Worm (Caenorhabditis elegans) whole organism, late embryonic: ENCODE data around the gene srt-43.
A peak's percentile ranks its signal among the peaks of the same experiment; 100 is the strongest.

Experiments used
- F13H6.1 ChIP-seq: sonication (generic microtip); optimal IDR thresholded peaks from 2 replicates; lab custom pipeline; 2016; ENCODE audit warnings: missing genetic modification characterization, missing compliant biosample characterization
- K09A11.1 ChIP-seq: sonication (generic microtip); optimal IDR thresholded peaks from 2 replicates; lab custom pipeline; 2017; ENCODE audit warnings: antibody characterized with exemption, mild to moderate bottlenecking, missing genetic modification characterization, missing compliant biosample characterization; ENCODE audit not compliant: insufficient read depth
- T23F11.4 ChIP-seq: fragments of 200-800 bp; sonication (Bioruptor generic); optimal IDR thresholded peaks from 2 replicates; lab custom pipeline; 2018; ENCODE audit warnings: mild to moderate bottlenecking, missing genetic modification characterization, missing compliant biosample characterization
- Y22D7AL.16 ChIP-seq: sonication (generic microtip); optimal IDR thresholded peaks from 2 replicates; lab custom pipeline; 2016; ENCODE audit warnings: missing genetic modification characterization, missing compliant biosample characterization
- ahr-1 ChIP-seq: sonication (generic microtip); optimal IDR thresholded peaks from 2 replicates; lab custom pipeline; 2016; ENCODE audit warnings: missing genetic modification characterization, missing compliant biosample characterization
- ama-1 ChIP-seq: fragments of 150-350 bp; optimal IDR thresholded peaks from 2 replicates; lab custom pipeline; 2014
- ceh-14 ChIP-seq: sonication (generic microtip); optimal IDR thresholded peaks from 2 replicates; lab custom pipeline; 2016; ENCODE audit warnings: missing genotype, missing genetic modification characterization, missing compliant biosample characterization
- ceh-19 ChIP-seq: fragments of 200-800 bp; sonication (Bioruptor generic); optimal IDR thresholded peaks from 2 replicates; lab custom pipeline; 2018; ENCODE audit warnings: mild to moderate bottlenecking, missing genetic modification characterization, missing compliant biosample characterization
- ceh-2 ChIP-seq: sonication (generic microtip); optimal IDR thresholded peaks from 2 replicates; lab custom pipeline; 2016; ENCODE audit warnings: missing genotype, missing genetic modification characterization, missing compliant biosample characterization
- ceh-22 ChIP-seq: sonication (generic microtip); optimal IDR thresholded peaks from 2 replicates; lab custom pipeline; 2017; ENCODE audit warnings: missing biosample characterization, missing genetic modification characterization
- ceh-24 ChIP-seq: sonication (generic microtip); optimal IDR thresholded peaks from 2 replicates; lab custom pipeline; 2016; ENCODE audit warnings: mild to moderate bottlenecking, missing genetic modification characterization, missing compliant biosample characterization
- ceh-30 ChIP-seq: fragments of 150-350 bp; optimal IDR thresholded peaks from 2 replicates; lab custom pipeline; 2014; ENCODE audit warnings: missing biosample characterization, missing genetic modification characterization
- ceh-31 ChIP-seq: sonication (generic microtip); optimal IDR thresholded peaks from 2 replicates; lab custom pipeline; 2016; ENCODE audit warnings: missing genetic modification characterization, missing compliant biosample characterization
- ceh-34 ChIP-seq: sonication (generic microtip); optimal IDR thresholded peaks from 2 replicates; lab custom pipeline; 2016; ENCODE audit warnings: mild to moderate bottlenecking, missing genetic modification characterization, missing compliant biosample characterization
- ceh-6 ChIP-seq: fragments of 200-800 bp; sonication (Bioruptor generic); optimal IDR thresholded peaks from 2 replicates; lab custom pipeline; 2018; ENCODE audit warnings: mild to moderate bottlenecking, missing genetic modification characterization, missing compliant biosample characterization
- che-1 ChIP-seq: sonication (generic microtip); optimal IDR thresholded peaks from 2 replicates; lab custom pipeline; 2016; ENCODE audit warnings: mild to moderate bottlenecking, missing genetic modification characterization, missing compliant biosample characterization
- dmd-4 ChIP-seq: sonication (generic microtip); optimal IDR thresholded peaks from 2 replicates; lab custom pipeline; 2016; ENCODE audit warnings: borderline replicate concordance, missing genetic modification characterization, missing compliant biosample characterization
- dve-1 ChIP-seq: sonication (generic microtip); optimal IDR thresholded peaks from 2 replicates; lab custom pipeline; 2017; ENCODE audit warnings: antibody characterized with exemption, mild to moderate bottlenecking, missing genetic modification characterization, missing compliant biosample characterization
- elt-2 ChIP-seq: sonication (generic microtip); optimal IDR thresholded peaks from 2 replicates; lab custom pipeline; 2016; ENCODE audit warnings: missing genetic modification reagents, missing genetic modification characterization, missing compliant biosample characterization
- elt-4 ChIP-seq: sonication (generic microtip); optimal IDR thresholded peaks from 2 replicates; lab custom pipeline; 2016; ENCODE audit warnings: missing genetic modification characterization, missing compliant biosample characterization
- ets-4 ChIP-seq: sonication (generic microtip); optimal IDR thresholded peaks from 2 replicates; lab custom pipeline; 2016; ENCODE audit warnings: missing genetic modification characterization, missing compliant biosample characterization
- eyg-1 ChIP-seq: sonication (generic microtip); optimal IDR thresholded peaks from 2 replicates; lab custom pipeline; 2016; ENCODE audit warnings: missing genotype, missing genetic modification characterization, missing compliant biosample characterization
- fkh-10 ChIP-seq: fragments of 150-350 bp; optimal IDR thresholded peaks from 2 replicates; lab custom pipeline; 2014; ENCODE audit warnings: missing biosample characterization, missing genetic modification reagents, missing genetic modification characterization
- fkh-6 ChIP-seq: sonication (generic microtip); optimal IDR thresholded peaks from 2 replicates; lab custom pipeline; 2016; ENCODE audit warnings: missing genetic modification characterization, missing compliant biosample characterization
- hlh-15 ChIP-seq: sonication (generic microtip); optimal IDR thresholded peaks from 2 replicates; lab custom pipeline; 2016; ENCODE audit warnings: missing genetic modification characterization, missing compliant biosample characterization
- hlh-30 ChIP-seq: sonication (generic microtip); optimal IDR thresholded peaks from 2 replicates; lab custom pipeline; 2017; ENCODE audit warnings: antibody characterized with exemption, missing genetic modification characterization, missing compliant biosample characterization; ENCODE audit not compliant: insufficient read depth
- madf-2 ChIP-seq: sonication (generic microtip); optimal IDR thresholded peaks from 2 replicates; lab custom pipeline; 2017; ENCODE audit warnings: missing genetic modification characterization, missing compliant biosample characterization
- mec-3 ChIP-seq: sonication (generic microtip); optimal IDR thresholded peaks from 2 replicates; lab custom pipeline; 2016; ENCODE audit warnings: borderline replicate concordance, missing genetic modification characterization, missing compliant biosample characterization
- nhr-11 ChIP-seq: fragments of 150-350 bp; optimal IDR thresholded peaks from 2 replicates; lab custom pipeline; 2014; ENCODE audit warnings: missing biosample characterization, missing genetic modification characterization
- odd-2 ChIP-seq: sonication (generic microtip); optimal IDR thresholded peaks from 2 replicates; lab custom pipeline; 2017; ENCODE audit warnings: antibody characterized with exemption, mild to moderate bottlenecking, missing genetic modification characterization, missing compliant biosample characterization
- pat-9 ChIP-seq: fragments of 200-800 bp; sonication (Bioruptor generic); optimal IDR thresholded peaks from 2 replicates; lab custom pipeline; 2018; ENCODE audit warnings: mild to moderate bottlenecking, missing genetic modification characterization, moderate library complexity, missing compliant biosample characterization
- pax-1 ChIP-seq: fragments of 150-350 bp; optimal IDR thresholded peaks from 2 replicates; lab custom pipeline; 2014; ENCODE audit warnings: missing biosample characterization, missing genetic modification characterization
- pha-2 ChIP-seq: sonication (generic microtip); optimal IDR thresholded peaks from 2 replicates; lab custom pipeline; 2017; ENCODE audit warnings: mild to moderate bottlenecking, missing genetic modification characterization, missing compliant biosample characterization
- pha-4 ChIP-seq: fragments of 150-350 bp; optimal IDR thresholded peaks from 2 replicates; lab custom pipeline; 2018; ENCODE audit warnings: missing biosample characterization, missing genetic modification reagents, missing genetic modification characterization
- pros-1 ChIP-seq: fragments of 150-350 bp; optimal IDR thresholded peaks from 2 replicates; lab custom pipeline; 2014; ENCODE audit warnings: missing biosample characterization, missing genetic modification reagents, missing genetic modification characterization
- ref-2 ChIP-seq: sonication (generic microtip); optimal IDR thresholded peaks from 2 replicates; lab custom pipeline; 2016; ENCODE audit warnings: missing genetic modification characterization, missing compliant biosample characterization
- rnt-1 ChIP-seq: sonication (generic microtip); optimal IDR thresholded peaks from 2 replicates; lab custom pipeline; 2016; ENCODE audit warnings: missing genetic modification characterization, missing compliant biosample characterization
- sdc-2 ChIP-seq: sonication (generic microtip); optimal IDR thresholded peaks from 2 replicates; lab custom pipeline; 2016; ENCODE audit warnings: missing genotype, missing genetic modification characterization, missing compliant biosample characterization
- sox-2 ChIP-seq: fragments of 200-800 bp; sonication (Bioruptor generic); IDR thresholded peaks from 2 replicates; pipeline ENCODE4 v1.3.6; 2022; ENCODE audit warnings: missing genetic modification reagents, missing genetic modification characterization, missing compliant biosample characterization
- sox-4 ChIP-seq: sonication (generic microtip); optimal IDR thresholded peaks from 2 replicates; lab custom pipeline; 2017; ENCODE audit warnings: mild to moderate bottlenecking, missing genetic modification characterization, inconsistent platforms, missing compliant biosample characterization
- tbx-7 ChIP-seq: sonication (generic microtip); optimal IDR thresholded peaks from 2 replicates; lab custom pipeline; 2016; ENCODE audit warnings: missing genotype, missing genetic modification characterization, missing compliant biosample characterization
- unc-3 ChIP-seq, 2 experiments: fragments of 200-800 bp in 1 of 2; sonication (Bioruptor generic) in 1 of 2; sonication (generic microtip) in 1 of 2; conservative IDR thresholded peaks in 1 of 2; optimal IDR thresholded peaks in 1 of 2; 2 replicates each; pipeline versions ENCODE4 v1.3.6 to Lab custom; 2016 to 2022; ENCODE audit warnings: missing compliant biosample characterization in 2 of 2, missing genetic modification characterization in 2 of 2, missing genetic modification reagents in 1 of 2
- zip-5 ChIP-seq: sonication (generic microtip); optimal IDR thresholded peaks from 2 replicates; lab custom pipeline; 2016; ENCODE audit warnings: missing genetic modification characterization, missing compliant biosample characterization
- ztf-16 ChIP-seq: sonication (generic microtip); optimal IDR thresholded peaks from 2 replicates; lab custom pipeline; 2017; ENCODE audit warnings: missing genetic modification characterization, missing compliant biosample characterization

The srt-43 gene

DNA sequence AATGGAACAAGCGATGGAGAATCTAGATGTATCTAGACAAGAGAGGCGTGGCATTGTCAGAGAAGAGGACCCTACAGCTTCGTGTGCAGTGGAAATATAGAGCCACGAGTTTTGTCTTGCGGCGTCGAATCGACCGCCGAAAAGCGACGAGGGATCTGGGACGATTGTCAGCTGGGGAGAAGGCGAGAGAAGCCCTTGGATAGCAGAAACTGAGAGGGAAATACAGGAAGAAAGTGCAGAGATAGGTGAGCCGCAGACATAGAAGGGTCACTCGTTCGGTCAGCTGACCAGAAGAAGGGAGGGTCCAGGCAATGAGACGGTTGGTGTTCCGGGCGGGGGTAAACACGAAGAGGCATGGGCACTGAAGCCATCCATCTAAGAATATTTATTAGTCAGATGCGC is 45.4 kb downstream of the srt-43 start (continued):
- TF ChIP-seq pha-4 (tag; lab: Kevin White, UChicago) (no peak), sox-2 (GFP tag; lab: Robert Waterston, UW) (no peak), ref-2 (tag; lab: Kevin White, UChicago) (peak; percentile 40), ceh-30 (no peak), ceh-24 (tag; lab: Kevin White, UChicago) (no peak), ceh-6 (GFP tag; lab: Kevin White, UChicago) (no peak), fkh-10 (no peak), Y22D7AL.16 (tag; lab: Kevin White, UChicago) (no peak), madf-2 (tag; lab: Kevin White, UChicago) (no peak), ztf-16 (tag; lab: Kevin White, UChicago) (no peak), F13H6.1 (tag; lab: Kevin White, UChicago) (peak; percentile 63), T23F11.4 (GFP tag; lab: Kevin White, UChicago) (no peak), sox-4 (tag; lab: Kevin White, UChicago) (peak; percentile 8), tbx-7 (no peak), ama-1 (lab: Kevin White, UChicago) (no peak), pat-9 (tag; lab: Kevin White, UChicago) (no peak), elt-4 (no peak), ceh-22 (no peak), eyg-1 (tag; lab: Kevin White, UChicago) (no peak), odd-2 (no peak), unc-3 (GFP tag; conservative IDR thresholded peaks at IDR 0.05; lab: Robert Waterston, UW) (no peak), unc-3 (tag; optimal IDR thresholded peaks at IDR 0.05; lab: Kevin White, UChicago) (no peak), zip-5 (tag; lab: Kevin White, UChicago) (no peak), dmd-4 (tag; lab: Kevin White, UChicago) (no peak), fkh-6 (tag; lab: Kevin White, UChicago) (no peak), che-1 (tag; lab: Kevin White, UChicago) (no peak), sdc-2 (tag; lab: Kevin White, UChicago) (peak; percentile 28), pros-1 (tag; lab: Kevin White, UChicago) (no peak), elt-2 (no peak), ceh-19 (GFP tag; lab: Kevin White, UChicago) (peak; percentile 29), ets-4 (tag; lab: Kevin White, UChicago) (peak; percentile 23), ceh-34 (tag; lab: Kevin White, UChicago) (peak; percentile 84), ceh-14 (peak; percentile 42), pha-2 (tag; lab: Kevin White, UChicago) (no peak), K09A11.1 (tag; lab: Kevin White, UChicago) (no peak), hlh-30 (tag; lab: Kevin White, UChicago) (peak; percentile 96), ahr-1 (tag; lab: Kevin White, UChicago) (no peak), dve-1 (no peak), rnt-1 (tag; lab: Kevin White, UChicago) (peak; percentile 57), hlh-15 (tag; lab: Kevin White, UChicago) (no peak), ceh-31 (tag; lab: Kevin White, UChicago) (peak; percentile 76), pax-1 (tag; lab: Kevin White, UChicago) (no peak), mec-3 (tag; lab: Kevin White, UChicago) (no peak), nhr-11 (tag; lab: Kevin White, UChicago) (no peak), ceh-2 (peak; percentile 30)
- TF ChIP-seq, all 69 proteins: peak for 20
